Worm (Caenorhabditis elegans): ENCODE measurements around the gene vha-20.

DNA sequence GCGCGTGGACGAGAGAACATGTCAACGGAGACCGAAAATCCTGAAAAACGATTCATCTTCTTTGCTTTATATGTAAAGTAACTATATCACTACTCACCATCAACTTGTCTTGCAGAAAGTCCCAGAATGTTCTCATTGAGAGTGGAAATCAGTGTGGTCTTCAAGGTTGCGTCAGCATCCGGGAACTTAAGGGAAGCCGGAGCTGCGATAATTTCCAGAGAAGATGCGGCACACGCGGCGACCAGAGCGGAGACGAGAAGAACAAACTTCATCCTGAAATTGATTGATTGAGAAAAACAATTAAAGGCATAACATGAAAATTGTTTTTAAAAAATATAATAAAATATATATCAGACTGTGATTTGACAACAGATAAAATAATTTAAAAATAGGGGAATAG lies at the start of gene vha-20:
- TF ChIP-seq T22C8.4 (GFP tag; IDR thresholded peaks at IDR 0.05) (no peak), klf-2 (GFP tag; conservative IDR thresholded peaks at IDR 0.05) (no peak), flt-1 (GFP tag; IDR thresholded peaks at IDR 0.05) (no peak), tab-1 (GFP tag; IDR thresholded peaks at IDR 0.05) (no peak), ref-1 (GFP tag; conservative IDR thresholded peaks at IDR 0.05) (no peak), cog-1 (tag; optimal IDR thresholded peaks at IDR 0.05) (no peak), ztf-29 (GFP tag; IDR thresholded peaks at IDR 0.05) (no peak), med-1 (GFP tag; optimal IDR thresholded peaks at IDR 0.05; ENCODE audit: insufficient read depth) (no peak)
